Worm (Caenorhabditis elegans) whole organism, mixed stage, embryonic: Measurements from ENCODE around the gene C33F10.12.

Source experiments
- ceh-43 ChIP-seq: fragments of 200-800 bp; sonication (Bioruptor generic); optimal IDR thresholded peaks from 2 replicates; lab custom pipeline; 2018; ENCODE audit warnings: mild to moderate bottlenecking, missing genetic modification characterization, moderate library complexity, missing compliant biosample characterization
- ces-1 ChIP-seq: fragments of 150-350 bp; optimal IDR thresholded peaks from 2 replicates; lab custom pipeline; 2014; ENCODE audit warnings: missing biosample characterization, missing genetic modification reagents, missing genetic modification characterization
- elt-3 ChIP-seq: fragments of 150-350 bp; optimal IDR thresholded peaks from 2 replicates; lab custom pipeline; 2014; ENCODE audit warnings: missing biosample characterization, missing genetic modification characterization
- lin-13 ChIP-seq: fragments of 150-350 bp; optimal IDR thresholded peaks from 2 replicates; lab custom pipeline; 2014; ENCODE audit warnings: missing biosample characterization, missing genetic modification characterization
- mls-2 ChIP-seq: sonication (generic microtip); optimal IDR thresholded peaks from 2 replicates; lab custom pipeline; 2016; ENCODE audit warnings: mild to moderate bottlenecking, missing genetic modification characterization, moderate library complexity, missing compliant biosample characterization
- nhr-12 ChIP-seq: fragments of 150-350 bp; optimal IDR thresholded peaks from 2 replicates; lab custom pipeline; 2014; ENCODE audit warnings: missing biosample characterization, missing genetic modification characterization
- nhr-28 ChIP-seq: fragments of 150-350 bp; optimal IDR thresholded peaks from 2 replicates; lab custom pipeline; 2014; ENCODE audit warnings: missing biosample characterization, missing genetic modification characterization
- nhr-76 ChIP-seq: sonication (generic microtip); optimal IDR thresholded peaks from 2 replicates; lab custom pipeline; 2017; ENCODE audit warnings: missing biosample characterization, missing genetic modification characterization
- sem-2 ChIP-seq: fragments of 200-800 bp; sonication (Bioruptor generic); optimal IDR thresholded peaks from 2 replicates; lab custom pipeline; 2018; ENCODE audit warnings: mild to moderate bottlenecking, missing genetic modification characterization, missing compliant biosample characterization

DNA sequence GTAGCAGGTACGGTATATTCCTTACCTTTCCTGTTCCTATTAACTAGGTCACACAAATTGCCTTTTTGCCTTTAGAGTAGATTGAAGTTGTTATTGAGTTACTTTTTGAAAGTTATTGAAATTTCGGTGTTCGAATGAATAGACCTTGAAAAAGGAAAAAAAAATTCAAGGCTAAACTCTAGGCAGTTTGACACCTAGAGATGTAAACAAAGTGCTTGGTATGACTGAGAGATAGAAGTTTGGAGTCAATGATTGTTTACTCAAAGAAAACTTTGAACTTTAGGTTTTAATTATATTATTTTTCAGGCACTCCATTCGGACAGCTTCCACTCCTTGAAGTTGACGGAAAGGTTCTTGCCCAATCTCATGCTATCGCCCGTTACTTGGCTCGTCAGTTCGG, 44.9 kb upstream of the C33F10.12 start:
- TF ChIP-seq nhr-76 (tag; lab: Kevin White, UChicago) (no peak), nhr-12 (tag; lab: Kevin White, UChicago) (no peak), nhr-28 (tag; lab: Kevin White, UChicago) (no peak), elt-3 (no peak), lin-13 (tag; lab: Kevin White, UChicago) (no peak), ces-1 (GFP tag; lab: Kevin White, UChicago) (no peak), mls-2 (no peak), sem-2 (GFP tag; lab: Kevin White, UChicago) (no peak), ceh-43 (GFP tag; lab: Kevin White, UChicago) (no peak)
